Fruit fly (Drosophila melanogaster) whole organism, embryonic: Measurements from ENCODE around the gene CG11703.

Source experiments
- Adf1 ChIP-seq: fragments of 200-800 bp; sonication (Bioruptor generic); IDR thresholded peaks from 2 replicates; pipeline ENCODE4 v1.3.6; 2022; ENCODE audit warnings: missing biosample characterization, missing genetic modification characterization
- Antp ChIP-seq: fragments of 200-800 bp; sonication (Bioruptor generic); optimal IDR thresholded peaks from 3 replicates; lab custom pipeline; 2016; ENCODE audit warnings: missing biosample characterization, missing genetic modification characterization
- CG10431 ChIP-seq: fragments of 200-800 bp; sonication (Bioruptor generic); optimal IDR thresholded peaks from 3 replicates; lab custom pipeline; 2018; ENCODE audit warnings: missing biosample characterization, mild to moderate bottlenecking, missing genetic modification characterization
- CG11456 ChIP-seq: fragments of 200-800 bp; sonication (Bioruptor generic); IDR thresholded peaks from 3 replicates; pipeline ENCODE4 v1.3.6; 2022; ENCODE audit warnings: missing biosample characterization, missing genetic modification characterization
- CG12071 ChIP-seq: fragments of 200-800 bp; sonication (Bioruptor generic); optimal IDR thresholded peaks from 3 replicates; lab custom pipeline; 2018; ENCODE audit warnings: missing biosample characterization, mild to moderate bottlenecking, missing genetic modification characterization
- CG14441 ChIP-seq: fragments of 200-800 bp; sonication (Bioruptor generic); IDR thresholded peaks from 2 replicates; pipeline ENCODE4 v1.3.6; 2022; ENCODE audit warnings: missing biosample characterization, missing genetic modification characterization
- CG14710 ChIP-seq: fragments of 200-800 bp; sonication (Bioruptor generic); optimal IDR thresholded peaks from 3 replicates; lab custom pipeline; 2019; ENCODE audit warnings: missing biosample characterization, mild to moderate bottlenecking, missing genetic modification characterization, moderate library complexity
- CG1647 ChIP-seq: fragments of 200-800 bp; sonication (Bioruptor generic); optimal IDR thresholded peaks from 3 replicates; lab custom pipeline; 2016; ENCODE audit warnings: missing biosample characterization, missing genetic modification characterization
- CG2678 ChIP-seq: fragments of 200-800 bp; sonication (Bioruptor generic); optimal IDR thresholded peaks from 3 replicates; lab custom pipeline; 2019; ENCODE audit warnings: missing biosample characterization, mild to moderate bottlenecking, missing genetic modification characterization, moderate library complexity
- CG31224 ChIP-seq: fragments of 200-800 bp; sonication (Bioruptor generic); IDR thresholded peaks from 2 replicates; pipeline ENCODE4 v1.3.6; 2022; ENCODE audit warnings: missing biosample characterization, missing genetic modification characterization
- CG34376 ChIP-seq: fragments of 200-800 bp; sonication (Bioruptor generic); optimal IDR thresholded peaks from 2 replicates; lab custom pipeline; 2018; ENCODE audit warnings: missing biosample characterization, mild to moderate bottlenecking, missing genetic modification characterization
- CG4730 ChIP-seq: fragments of 200-800 bp; sonication (Bioruptor generic); IDR thresholded peaks from 2 replicates; pipeline ENCODE4 v1.3.6; 2022; ENCODE audit warnings: missing biosample characterization, missing genetic modification characterization
- CG7745 ChIP-seq: fragments of 200-800 bp; sonication (Bioruptor generic); optimal IDR thresholded peaks from 2 replicates; lab custom pipeline; 2018; ENCODE audit warnings: missing biosample characterization, mild to moderate bottlenecking, missing genetic modification characterization, moderate library complexity
- Dbx ChIP-seq: fragments of 200-800 bp; sonication (Bioruptor generic); IDR thresholded peaks from 3 replicates; pipeline ENCODE4 v1.3.6; 2022; ENCODE audit warnings: missing biosample characterization, missing genetic modification characterization
- Deaf1 ChIP-seq: fragments of 200-800 bp; optimal IDR thresholded peaks from 3 replicates; lab custom pipeline; 2019; ENCODE audit warnings: missing biosample characterization, mild to moderate bottlenecking, missing genetic modification characterization, moderate library complexity
- Drgx ChIP-seq: fragments of 200-800 bp; sonication (Bioruptor generic); IDR thresholded peaks from 2 replicates; pipeline ENCODE4 v1.3.6; 2022; ENCODE audit warnings: missing biosample characterization, missing genetic modification characterization
- Eip74EF ChIP-seq, 2 experiments: fragments of 200-800 bp in 1 of 2; fragments of >200 bp in 1 of 2; sonication (Bioruptor generic) in 1 of 2; optimal IDR thresholded peaks; 2 replicates each; lab custom pipeline; 2017 to 2019; ENCODE audit warnings: missing biosample characterization in 2 of 2, missing genetic modification characterization in 2 of 2, mild to moderate bottlenecking in 1 of 2, moderate library complexity in 1 of 2
- Fer1 ChIP-seq: fragments of 200-800 bp; sonication (Bioruptor generic); optimal IDR thresholded peaks from 2 replicates; lab custom pipeline; 2017; ENCODE audit warnings: missing biosample characterization, mild to moderate bottlenecking, missing genetic modification characterization
- Fer3 ChIP-seq: fragments of 200-800 bp; sonication (Bioruptor generic); optimal IDR thresholded peaks from 2 replicates; lab custom pipeline; 2018; ENCODE audit warnings: missing biosample characterization, mild to moderate bottlenecking, missing genetic modification characterization, moderate library complexity
- GATAe ChIP-seq: fragments of 200-800 bp; sonication (Bioruptor generic); conservative IDR thresholded peaks from 2 replicates; pipeline ENCODE4 v1.3.6; 2022; ENCODE audit warnings: missing biosample characterization, missing genetic modification characterization
- Hand ChIP-seq: fragments of 200-800 bp; sonication (Bioruptor generic); optimal IDR thresholded peaks from 2 replicates; lab custom pipeline; 2017; ENCODE audit warnings: mild to moderate bottlenecking, missing biosample characterization, missing genetic modification reagents, missing genetic modification characterization
- Hey ChIP-seq: fragments of 200-800 bp; sonication (Bioruptor generic); optimal IDR thresholded peaks from 3 replicates; lab custom pipeline; 2018; ENCODE audit warnings: missing biosample characterization, mild to moderate bottlenecking, missing genetic modification characterization
- Hmr ChIP-seq: fragments of 200-800 bp; sonication (Bioruptor generic); optimal IDR thresholded peaks from 3 replicates; lab custom pipeline; 2017; ENCODE audit warnings: mild to moderate bottlenecking, missing biosample characterization, missing genetic modification reagents, missing genetic modification characterization
- Hr78 ChIP-seq, 2 experiments: fragments of 200-800 bp in 1 of 2; fragments of >200 bp in 1 of 2; sonication (Bioruptor generic) in 1 of 2; optimal IDR thresholded peaks; 2 replicates each; lab custom pipeline; 2017 to 2019; ENCODE audit warnings: missing biosample characterization in 2 of 2, missing genetic modification characterization in 2 of 2, mild to moderate bottlenecking in 1 of 2, moderate library complexity in 1 of 2
- Lim3 ChIP-seq: fragments of 200-800 bp; sonication (Bioruptor generic); IDR thresholded peaks from 2 replicates; pipeline ENCODE4 v1.3.6; 2022; ENCODE audit warnings: missing biosample characterization, missing genetic modification characterization
- NFAT ChIP-seq: fragments of 200-800 bp; sonication (Bioruptor generic); IDR thresholded peaks from 2 replicates; pipeline ENCODE4 v1.3.6; 2022; ENCODE audit warnings: missing biosample characterization, missing genetic modification characterization
- Nf-YB ChIP-seq: fragments of 200-800 bp; sonication (Bioruptor generic); optimal IDR thresholded peaks from 3 replicates; lab custom pipeline; 2019; ENCODE audit warnings: missing biosample characterization, mild to moderate bottlenecking, missing genetic modification characterization, moderate library complexity
- PHDP ChIP-seq: fragments of 200-800 bp; sonication (Bioruptor generic); optimal IDR thresholded peaks from 3 replicates; lab custom pipeline; 2018; ENCODE audit warnings: missing biosample characterization, mild to moderate bottlenecking, missing genetic modification characterization, moderate library complexity
- Poxn ChIP-seq: fragments of 200-800 bp; sonication (Bioruptor generic); IDR thresholded peaks from 2 replicates; pipeline ENCODE4 v1.3.6; 2022; ENCODE audit warnings: missing biosample characterization, missing genetic modification characterization
- Taf1 ChIP-seq: fragments of 200-800 bp; sonication (Bioruptor generic); IDR thresholded peaks from 2 replicates; pipeline ENCODE4 v1.3.6; 2022; ENCODE audit warnings: missing biosample characterization, missing genetic modification characterization
- YL-1 ChIP-seq: fragments of 200-800 bp; sonication (Bioruptor generic); optimal IDR thresholded peaks from 3 replicates; lab custom pipeline; 2017; ENCODE audit warnings: missing biosample characterization, mild to moderate bottlenecking, missing genetic modification characterization
- aop ChIP-seq: fragments of 200-800 bp; sonication (Bioruptor generic); IDR thresholded peaks from 2 replicates; pipeline ENCODE4 v1.3.6; 2022; ENCODE audit warnings: missing biosample characterization, missing genetic modification characterization
- ash1 ChIP-seq: fragments of 200-800 bp; sonication (Bioruptor generic); optimal IDR thresholded peaks from 2 replicates; lab custom pipeline; 2018; ENCODE audit warnings: missing biosample characterization, mild to moderate bottlenecking, missing genetic modification characterization
- caup ChIP-seq: fragments of 200-800 bp; sonication (Bioruptor generic); optimal IDR thresholded peaks from 3 replicates; lab custom pipeline; 2017; ENCODE audit warnings: missing biosample characterization, mild to moderate bottlenecking, missing genetic modification characterization, moderate library complexity; ENCODE audit not compliant: severe bottlenecking
- chinmo ChIP-seq: fragments of 200-800 bp; sonication (Bioruptor generic); IDR thresholded peaks from 4 replicates; pipeline ENCODE4 v1.3.6; 2022; ENCODE audit warnings: missing biosample characterization, missing genetic modification characterization; ENCODE audit not compliant: partially characterized antibody
- ci ChIP-seq: fragments of 200-800 bp; sonication (Bioruptor generic); IDR thresholded peaks from 3 replicates; pipeline ENCODE4 v1.3.6; 2022; ENCODE audit warnings: missing biosample characterization, missing genetic modification characterization
- cwo ChIP-seq: fragments of 200-800 bp; sonication (Bioruptor generic); optimal IDR thresholded peaks from 3 replicates; lab custom pipeline; 2017; ENCODE audit warnings: missing biosample characterization, missing genetic modification characterization, mild to moderate bottlenecking, moderate library complexity, missing genetic modification reagents
- dmrt99B ChIP-seq: fragments of 200-800 bp; sonication (Bioruptor generic); optimal IDR thresholded peaks from 2 replicates; lab custom pipeline; 2018; ENCODE audit warnings: missing biosample characterization, mild to moderate bottlenecking, missing genetic modification characterization, moderate library complexity
- exex ChIP-seq: fragments of 200-800 bp; sonication (Bioruptor generic); optimal IDR thresholded peaks from 4 replicates; lab custom pipeline; 2018; ENCODE audit warnings: missing biosample characterization, mild to moderate bottlenecking, missing genetic modification characterization, moderate library complexity
- ftz-f1 ChIP-seq: fragments of 200-800 bp; sonication (Bioruptor generic); optimal IDR thresholded peaks from 2 replicates; lab custom pipeline; 2016; ENCODE audit warnings: missing biosample characterization, missing genetic modification characterization
- grau ChIP-seq: fragments of 200-800 bp; optimal IDR thresholded peaks from 3 replicates; lab custom pipeline; 2019; ENCODE audit warnings: missing biosample characterization, mild to moderate bottlenecking, missing genetic modification characterization, moderate library complexity
- hb ChIP-seq: fragments of 200-800 bp; sonication (Bioruptor generic); IDR thresholded peaks from 3 replicates; pipeline ENCODE4 v1.3.6; 2022; ENCODE audit warnings: missing biosample characterization, missing genetic modification characterization; ENCODE audit not compliant: partially characterized antibody
- her ChIP-seq: fragments of 200-800 bp; sonication (Bioruptor generic); optimal IDR thresholded peaks from 2 replicates; lab custom pipeline; 2016; ENCODE audit warnings: missing biosample characterization, missing genetic modification characterization
- hkb ChIP-seq, 2 experiments: fragments of 200-800 bp in 1 of 2; fragments of >200 bp in 1 of 2; sonication (Bioruptor generic) in 1 of 2; IDR thresholded peaks in 1 of 2; optimal IDR thresholded peaks in 1 of 2; 2 replicates each; pipeline versions ENCODE4 v1.3.6 to Lab custom; 2017 to 2022; ENCODE audit warnings: missing biosample characterization in 1 of 2, missing genetic modification characterization in 1 of 2
- mirr ChIP-seq: fragments of 200-800 bp; sonication (Bioruptor generic); optimal IDR thresholded peaks from 3 replicates; lab custom pipeline; 2018; ENCODE audit warnings: missing biosample characterization, mild to moderate bottlenecking, missing genetic modification characterization
- pfk ChIP-seq: fragments of 200-800 bp; sonication (Bioruptor generic); optimal IDR thresholded peaks from 2 replicates; lab custom pipeline; 2018; ENCODE audit warnings: missing biosample characterization, mild to moderate bottlenecking, missing genetic modification characterization, moderate library complexity
- sens-2 ChIP-seq: fragments of 200-800 bp; sonication (Bioruptor generic); IDR thresholded peaks from 2 replicates; pipeline ENCODE4 v1.3.6; 2022; ENCODE audit warnings: missing biosample characterization, missing genetic modification characterization
- sqz ChIP-seq: fragments of 200-800 bp; sonication (Bioruptor generic); optimal IDR thresholded peaks from 3 replicates; lab custom pipeline; 2018; ENCODE audit warnings: missing biosample characterization, mild to moderate bottlenecking, missing genetic modification characterization
- sug ChIP-seq: fragments of 200-800 bp; optimal IDR thresholded peaks from 2 replicates; lab custom pipeline; 2019; ENCODE audit warnings: missing biosample characterization, mild to moderate bottlenecking, missing genetic modification characterization, moderate library complexity

CG11703 gene

dm6 chr3R:19223369-19223768, 4.6 kb downstream of the CG11703 start:
- TF ChIP-seq Hmr (GFP tag; lab: Kevin White, UChicago): peak; percentile 25
- peak; percentile 36; the same call in 1 of the 2 replicates for TF ChIP-seq Adf1 (GFP tag; lab: Robert Waterston, UW)
- TF ChIP-seq grau (tag; lab: Kevin White, UChicago): no peak
- TF ChIP-seq mirr: peak; percentile 98
- TF ChIP-seq sug: peak; percentile 92
- TF ChIP-seq sqz: peak; percentile 42
- peak; percentile 90 for TF ChIP-seq CG34376 (GFP tag; lab: Kevin White, UChicago)
- peak; percentile 0 for TF ChIP-seq Fer3
- no peak for TF ChIP-seq Taf1 (GFP tag; lab: Robert Waterston, UW)
- TF ChIP-seq dmrt99B (tag; lab: Kevin White, UChicago): no peak
- TF ChIP-seq GATAe: peak; percentile 97
- TF ChIP-seq aop (GFP tag; lab: Robert Waterston, UW): no peak
- TF ChIP-seq sens-2 (GFP tag; lab: Robert Waterston, UW): 0 out of 2 replicates have a peak, but pooled peaks have one; percentile 13
- TF ChIP-seq Nf-YB: peak; percentile 26
- TF ChIP-seq YL-1 (GFP tag; lab: Kevin White, UChicago): no peak
- TF ChIP-seq ci (GFP tag; lab: Robert Waterston, UW): peak; percentile 17; the same call in 1 of the 3 replicates
- no peak for TF ChIP-seq CG7745
- TF ChIP-seq CG31224: no peak
- no peak for TF ChIP-seq CG14710 (tag; lab: Kevin White, UChicago)
- TF ChIP-seq Hey (tag; lab: Kevin White, UChicago): peak; percentile 70
- TF ChIP-seq CG10431 (GFP tag; lab: Kevin White, UChicago): no peak
- TF ChIP-seq Lim3: peak; percentile 37; the same call in 1 of the 2 replicates
- TF ChIP-seq NFAT (GFP tag; lab: Robert Waterston, UW): no peak
- peak; percentile 93 for TF ChIP-seq exex (tag; lab: Kevin White, UChicago)
- no peak for TF ChIP-seq CG11456 (GFP tag; lab: Robert Waterston, UW)
- TF ChIP-seq PHDP (tag; lab: Kevin White, UChicago): peak; percentile 10
- peak; percentile 46 for TF ChIP-seq CG2678 (tag; lab: Kevin White, UChicago)
- TF ChIP-seq CG1647: no peak
- TF ChIP-seq chinmo: peak; percentile 91; the same call in 3 of the 4 replicates
- TF ChIP-seq ash1: no peak
- peak; percentile 3 for TF ChIP-seq Hand (GFP tag; lab: Kevin White, UChicago)
- TF ChIP-seq caup (GFP tag; lab: Kevin White, UChicago): peak; percentile 66
- TF ChIP-seq hkb (optimal IDR thresholded peaks at IDR 0.05; lab: Kevin White, UChicago): no peak
- TF ChIP-seq hkb (GFP tag; IDR thresholded peaks at IDR 0.05; lab: Robert Waterston, UW): 0 out of 2 replicates have a peak, but pooled peaks have one; percentile 9
- TF ChIP-seq hb (GFP tag; lab: Robert Waterston, UW): no peak
- TF ChIP-seq Deaf1: peak; percentile 75
- TF ChIP-seq her (GFP tag; lab: Kevin White, UChicago): no peak
- peak; percentile 29 for TF ChIP-seq pfk (GFP tag; lab: Kevin White, UChicago)
- no peak for TF ChIP-seq Dbx (GFP tag; lab: Robert Waterston, UW)
- TF ChIP-seq Poxn (GFP tag; lab: Robert Waterston, UW): no peak
- TF ChIP-seq CG12071: peak; percentile 48
- peak; percentile 48 for TF ChIP-seq Fer1 (GFP tag; lab: Kevin White, UChicago)
- peak; percentile 16; the same call in 1 of the 2 replicates for TF ChIP-seq Drgx
- no peak for TF ChIP-seq CG4730 (GFP tag; lab: Robert Waterston, UW)
- peak in 1 of 2 experiments; percentile 59 for TF ChIP-seq Eip74EF (GFP tag; optimal IDR thresholded peaks at IDR 0.05; lab: Kevin White, UChicago)
- 0 out of 2 replicates have a peak, but pooled peaks have one; percentile 29 for TF ChIP-seq CG14441 (GFP tag; lab: Robert Waterston, UW)
- peak; percentile 20 for TF ChIP-seq ftz-f1
- peak; percentile 96 for TF ChIP-seq cwo (GFP tag; lab: Kevin White, UChicago)
- peak in 1 of 2 experiments; percentile 82 for TF ChIP-seq Hr78 (GFP tag; optimal IDR thresholded peaks at IDR 0.05; lab: Kevin White, UChicago)
- no peak for TF ChIP-seq Antp (GFP tag; lab: Kevin White, UChicago)
